Worm (Caenorhabditis elegans) whole organism, mixed stage, embryonic: ENCODE measurements around the gene crn-2.

Experiments used
- M03D4.4 ChIP-seq: sonication (generic microtip); optimal IDR thresholded peaks from 2 replicates; lab custom pipeline; 2017; ENCODE audit warnings: mild to moderate bottlenecking, missing genetic modification characterization, missing compliant biosample characterization
- bed-3 ChIP-seq: fragments of 200-800 bp; sonication (Bioruptor generic); optimal IDR thresholded peaks from 3 replicates; lab custom pipeline; 2018; ENCODE audit warnings: mild to moderate bottlenecking, missing genetic modification characterization, moderate library complexity, missing compliant biosample characterization
- blmp-1 ChIP-seq: fragments of 150-350 bp; optimal IDR thresholded peaks from 2 replicates; lab custom pipeline; 2014; ENCODE audit warnings: missing biosample characterization, missing genetic modification characterization
- ceh-83 ChIP-seq: fragments of 200-800 bp; sonication (Bioruptor generic); optimal IDR thresholded peaks from 2 replicates; lab custom pipeline; 2018; ENCODE audit warnings: mild to moderate bottlenecking, missing genetic modification characterization, missing compliant biosample characterization
- ces-1 ChIP-seq: fragments of 150-350 bp; optimal IDR thresholded peaks from 2 replicates; lab custom pipeline; 2014; ENCODE audit warnings: missing biosample characterization, missing genetic modification reagents, missing genetic modification characterization
- cnd-1 ChIP-seq: fragments of 200-800 bp; sonication (Bioruptor generic); optimal IDR thresholded peaks from 2 replicates; lab custom pipeline; 2018; ENCODE audit warnings: mild to moderate bottlenecking, missing genetic modification characterization, missing compliant biosample characterization
- elt-1 ChIP-seq: sonication (generic microtip); optimal IDR thresholded peaks from 2 replicates; lab custom pipeline; 2017; ENCODE audit warnings: missing genetic modification characterization, mild to moderate bottlenecking, missing compliant biosample characterization, antibody characterized with exemption, moderate library complexity, borderline replicate concordance; ENCODE audit not compliant: insufficient read depth
- flh-1 ChIP-seq: fragments of 200-800 bp; sonication (Bioruptor generic); optimal IDR thresholded peaks from 2 replicates; lab custom pipeline; 2018; ENCODE audit warnings: mild to moderate bottlenecking, missing genetic modification characterization, moderate library complexity, missing compliant biosample characterization
- hlh-1 ChIP-seq: fragments of 150-350 bp; optimal IDR thresholded peaks from 2 replicates; lab custom pipeline; 2014; ENCODE audit warnings: missing biosample characterization, missing genetic modification reagents, missing genetic modification characterization
- lin-13 ChIP-seq: fragments of 150-350 bp; optimal IDR thresholded peaks from 2 replicates; lab custom pipeline; 2014; ENCODE audit warnings: missing biosample characterization, missing genetic modification characterization
- lin-32 ChIP-seq: fragments of 200-800 bp; sonication (Bioruptor generic); optimal IDR thresholded peaks from 2 replicates; lab custom pipeline; 2018; ENCODE audit warnings: mild to moderate bottlenecking, missing genetic modification characterization, missing compliant biosample characterization
- lsy-2 ChIP-seq: fragments of 150-350 bp; optimal IDR thresholded peaks from 2 replicates; lab custom pipeline; 2014; ENCODE audit warnings: missing biosample characterization, missing genetic modification characterization
- mab-5 ChIP-seq: fragments of 150-350 bp; optimal IDR thresholded peaks from 2 replicates; lab custom pipeline; 2014; ENCODE audit warnings: missing biosample characterization, missing genetic modification characterization
- mep-1 ChIP-seq: fragments of 150-350 bp; optimal IDR thresholded peaks from 2 replicates; lab custom pipeline; 2017; ENCODE audit warnings: missing biosample characterization, missing genetic modification reagents, missing genetic modification characterization, inconsistent platforms
- mls-2 ChIP-seq: sonication (generic microtip); optimal IDR thresholded peaks from 2 replicates; lab custom pipeline; 2016; ENCODE audit warnings: mild to moderate bottlenecking, missing genetic modification characterization, moderate library complexity, missing compliant biosample characterization
- nhr-12 ChIP-seq: fragments of 150-350 bp; optimal IDR thresholded peaks from 2 replicates; lab custom pipeline; 2014; ENCODE audit warnings: missing biosample characterization, missing genetic modification characterization
- nhr-2 ChIP-seq: fragments of 150-350 bp; optimal IDR thresholded peaks from 2 replicates; lab custom pipeline; 2014; ENCODE audit warnings: missing biosample characterization, missing genetic modification characterization
- nhr-237 ChIP-seq: fragments of 150-350 bp; optimal IDR thresholded peaks from 2 replicates; lab custom pipeline; 2014; ENCODE audit warnings: missing biosample characterization, missing genetic modification characterization
- nhr-28 ChIP-seq: fragments of 150-350 bp; optimal IDR thresholded peaks from 2 replicates; lab custom pipeline; 2014; ENCODE audit warnings: missing biosample characterization, missing genetic modification characterization
- nhr-76 ChIP-seq: sonication (generic microtip); optimal IDR thresholded peaks from 2 replicates; lab custom pipeline; 2017; ENCODE audit warnings: missing biosample characterization, missing genetic modification characterization
- sem-2 ChIP-seq: fragments of 200-800 bp; sonication (Bioruptor generic); optimal IDR thresholded peaks from 2 replicates; lab custom pipeline; 2018; ENCODE audit warnings: mild to moderate bottlenecking, missing genetic modification characterization, missing compliant biosample characterization
- snpc-4 ChIP-seq: fragments of 150-350 bp; optimal IDR thresholded peaks from 2 replicates; lab custom pipeline; 2014; ENCODE audit warnings: missing biosample characterization, missing genetic modification characterization
- tbx-8 ChIP-seq: fragments of 200-800 bp; sonication (Bioruptor generic); optimal IDR thresholded peaks from 2 replicates; lab custom pipeline; 2018; ENCODE audit warnings: mild to moderate bottlenecking, missing genetic modification characterization, moderate library complexity, missing compliant biosample characterization
- unc-120 ChIP-seq: sonication (generic microtip); optimal IDR thresholded peaks from 2 replicates; lab custom pipeline; 2017; ENCODE audit warnings: missing genetic modification characterization, missing compliant biosample characterization; ENCODE audit not compliant: poor library complexity, severe bottlenecking
- unc-39 ChIP-seq: fragments of 150-350 bp; optimal IDR thresholded peaks from 2 replicates; lab custom pipeline; 2014; ENCODE audit warnings: missing biosample characterization, missing genetic modification characterization
- unc-62 ChIP-seq: fragments of 150-350 bp; optimal IDR thresholded peaks from 2 replicates; lab custom pipeline; 2014; ENCODE audit warnings: missing biosample characterization, missing genetic modification reagents, missing genetic modification characterization
- zip-8 ChIP-seq: fragments of 150-350 bp; optimal IDR thresholded peaks from 2 replicates; lab custom pipeline; 2014; ENCODE audit warnings: missing biosample characterization, missing genetic modification characterization

crn-2 gene

DNA sequence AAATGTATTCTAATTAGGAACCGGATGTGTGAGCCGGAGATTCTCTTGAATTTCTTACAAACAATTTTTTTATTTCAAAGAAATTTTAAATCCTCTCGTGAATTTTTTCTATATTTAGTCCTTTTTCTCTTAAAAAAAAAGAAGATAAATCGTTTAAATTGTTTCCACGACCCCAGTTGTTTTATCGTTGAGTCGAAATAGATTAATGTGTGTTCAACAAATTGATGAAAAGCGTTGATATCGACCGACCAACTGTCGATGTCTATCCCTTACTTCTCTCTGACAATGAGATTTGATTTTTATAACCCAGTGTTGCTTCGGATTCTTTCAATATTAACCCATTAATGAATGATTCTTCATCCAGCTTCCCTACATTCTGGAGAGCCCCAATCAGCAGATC is 11.8 kb downstream of the crn-2 start, which contains the start of gene CD4.1:
TSS of gene CD4.1 (plus strand) at position 301 of the 400 bp plus-strand sequence.
- TF ChIP-seq snpc-4 (tag; lab: Kevin White, UChicago) (no peak), hlh-1 (tag; lab: Kevin White, UChicago) (peak; percentile 12)

DNA sequence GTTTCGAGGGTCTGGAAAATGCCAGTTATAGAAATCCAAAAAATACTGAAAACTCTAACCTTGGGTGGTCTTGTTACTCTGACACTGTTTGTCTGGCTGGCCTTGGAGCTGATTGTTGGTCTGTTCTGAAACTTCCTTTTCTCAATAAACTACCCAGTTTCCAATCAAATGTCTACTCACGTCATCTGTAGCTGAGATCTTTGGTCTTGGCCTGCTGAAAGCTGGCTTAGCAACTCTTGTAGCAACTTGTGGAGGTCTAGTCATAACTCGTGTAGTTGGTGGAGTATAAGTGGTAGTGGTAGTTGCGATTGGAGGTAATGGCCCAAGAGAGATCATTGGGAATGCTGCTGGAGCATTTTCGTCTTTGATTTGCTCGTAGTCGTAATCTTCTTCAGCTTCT is 15.8 kb downstream of the crn-2 start:
- TF ChIP-seq nhr-12 (no peak), snpc-4 (tag; lab: Kevin White, UChicago) (no peak), bed-3 (no peak), unc-62 (GFP tag; lab: Kevin White, UChicago) (no peak), ceh-83 (no peak), lin-32 (GFP tag; lab: Kevin White, UChicago) (no peak), tbx-8 (no peak), mls-2 (no peak), flh-1 (GFP tag; lab: Kevin White, UChicago) (no peak)

DNA sequence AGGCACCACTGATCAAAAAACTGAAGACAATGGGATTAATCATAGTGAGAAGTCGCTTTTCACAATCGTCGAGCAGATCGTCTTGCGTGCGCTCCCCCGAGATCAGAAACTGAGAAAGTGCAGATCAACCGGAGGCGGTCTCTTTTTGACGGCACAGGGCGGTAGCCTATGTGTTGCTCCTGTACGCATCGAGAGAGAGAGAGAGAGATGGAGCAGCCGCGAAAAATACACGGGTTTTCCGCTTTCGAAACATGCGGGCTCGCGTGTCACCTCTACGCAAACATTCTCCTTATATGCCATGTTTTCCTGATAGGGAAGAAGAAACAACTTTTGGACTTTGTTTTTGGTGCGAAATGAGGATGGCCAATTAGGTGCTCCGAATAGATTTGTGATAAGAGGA is 18.7 kb downstream of the crn-2 start, which contains the start of gene lrpc-1:
TSS of gene lrpc-1 (minus strand) at position 101 of the 400 bp plus-strand sequence.
- TF ChIP-seq M03D4.4 (no peak), nhr-2 (no peak), elt-1 (tag; lab: Kevin White, UChicago) (no peak), zip-8 (no peak), unc-39 (no peak), hlh-1 (tag; lab: Kevin White, UChicago) (no peak), sem-2 (GFP tag; lab: Kevin White, UChicago) (no peak), mab-5 (no peak), flh-1 (GFP tag; lab: Kevin White, UChicago) (no peak), nhr-237 (tag; lab: Kevin White, UChicago) (no peak), lin-13 (tag; lab: Kevin White, UChicago) (no peak), ceh-83 (no peak)

DNA sequence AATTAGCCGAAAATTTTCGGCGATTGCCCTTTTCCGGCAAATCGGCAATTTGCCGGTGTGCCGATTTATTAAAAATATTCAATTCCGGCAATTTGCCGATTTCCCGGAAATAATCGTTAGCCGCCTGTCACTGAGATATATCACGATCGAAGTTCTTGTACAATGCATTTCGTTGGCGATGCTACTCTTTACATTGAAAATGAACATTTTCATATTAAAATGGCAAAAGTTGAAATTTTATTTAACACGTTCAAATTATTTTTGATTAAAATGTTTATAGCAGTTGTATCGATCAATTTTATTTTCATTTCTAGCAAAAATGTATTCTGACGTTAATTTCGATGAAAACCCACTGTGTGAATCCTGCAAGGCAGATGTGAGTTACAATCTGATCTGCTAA is 20.3 kb downstream of the crn-2 start, which contains the start of gene M03E7.3:
TSS of gene M03E7.3 (plus strand) at position 301 of the 400 bp plus-strand sequence.
- TF ChIP-seq mab-5 (no peak), zip-8 (no peak), cnd-1 (tag; lab: Kevin White, UChicago) (no peak), bed-3 (no peak), ceh-83 (no peak), mls-2 (no peak), nhr-12 (no peak), lsy-2 (tag; lab: Kevin White, UChicago) (no peak), nhr-76 (tag; lab: Kevin White, UChicago) (no peak), elt-1 (tag; lab: Kevin White, UChicago) (no peak), snpc-4 (tag; lab: Kevin White, UChicago) (no peak)

DNA sequence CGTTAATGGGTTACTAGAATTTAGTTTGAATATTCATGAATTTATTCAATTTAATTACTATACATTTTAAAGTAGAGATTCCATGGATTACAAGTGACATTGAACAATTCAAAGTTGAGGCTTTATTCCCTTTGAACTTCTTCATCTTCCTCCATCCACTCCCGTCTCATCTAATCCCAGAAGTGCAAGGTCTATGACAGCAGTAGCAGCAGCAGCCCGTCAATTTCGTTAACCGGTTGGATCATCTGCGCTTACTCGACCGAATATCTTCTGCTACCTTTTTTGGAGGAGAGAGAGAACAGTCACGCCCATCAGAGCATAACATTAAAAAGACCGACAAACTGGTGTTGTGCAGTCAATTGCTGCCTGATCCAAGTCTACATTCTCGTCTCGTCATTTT is 22.9 kb downstream of the crn-2 start, which contains the start of gene M03E7.2:
TSS of gene M03E7.2 (plus strand) at position 301 of the 400 bp plus-strand sequence.
- TF ChIP-seq nhr-28 (tag; lab: Kevin White, UChicago): no peak
- TF ChIP-seq flh-1 (GFP tag; lab: Kevin White, UChicago): no peak

DNA sequence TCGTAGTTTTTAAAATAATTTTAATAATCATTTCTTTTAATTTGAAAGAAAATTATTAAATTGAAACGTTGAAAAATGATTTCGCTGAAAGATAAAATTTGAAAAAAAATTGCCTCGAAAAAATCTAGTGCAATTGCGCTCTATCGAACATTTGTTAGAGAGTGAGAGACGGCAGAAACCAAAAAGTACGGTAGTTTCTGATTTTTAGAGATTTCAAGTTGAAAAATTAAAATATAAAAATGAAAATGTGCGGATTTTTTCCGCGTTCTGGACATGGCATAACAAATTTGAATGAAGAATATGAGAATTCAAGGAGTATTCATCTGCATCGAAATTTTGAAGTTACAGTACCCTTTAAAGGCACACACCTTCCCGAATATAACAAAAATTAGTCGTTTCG is 25.0 kb downstream of the crn-2 start:
- TF ChIP-seq nhr-28 (tag; lab: Kevin White, UChicago) (no peak), flh-1 (GFP tag; lab: Kevin White, UChicago) (no peak), lsy-2 (tag; lab: Kevin White, UChicago) (peak; percentile 52), hlh-1 (tag; lab: Kevin White, UChicago) (no peak), mep-1 (tag; lab: Kevin White, UChicago) (peak; percentile 10), nhr-237 (tag; lab: Kevin White, UChicago) (no peak), lin-13 (tag; lab: Kevin White, UChicago) (no peak), ces-1 (GFP tag; lab: Kevin White, UChicago) (no peak), unc-120 (tag; lab: Kevin White, UChicago) (no peak), unc-39 (no peak)
- TF ChIP-seq, all 35 proteins: peak for 2

DNA sequence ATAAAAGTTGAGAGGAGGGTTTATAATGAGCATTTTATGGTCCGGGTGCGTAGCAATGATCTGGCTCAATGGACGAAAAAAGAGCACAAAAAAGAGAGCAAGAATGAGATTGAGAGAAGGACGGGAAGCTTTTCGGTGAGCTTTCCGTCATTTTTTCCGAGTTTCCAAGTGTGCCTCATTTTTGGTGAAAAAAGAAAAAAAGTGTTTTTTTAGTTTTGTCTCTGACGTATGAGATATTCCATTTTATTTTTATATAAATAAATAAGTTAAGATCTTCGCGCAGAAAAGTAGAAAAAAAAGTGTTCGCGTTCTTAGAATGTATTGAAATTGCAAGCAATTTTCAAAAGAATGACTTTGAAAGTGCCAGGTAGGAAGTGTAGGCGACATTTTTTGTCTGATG is 25.6 kb downstream of the crn-2 start, which contains the start of gene memb-2:
TSS of gene memb-2 (minus strand) at position 101 of the 400 bp plus-strand sequence.
- no peak for TF ChIP-seq blmp-1 (tag; lab: Kevin White, UChicago)
- TF ChIP-seq, all 35 proteins: peak for 0
